Worm (Caenorhabditis elegans) whole organism, L2 larva: ENCODE measurements around the gene Y73C8B.3.

Experiments
- ZK546.5 ChIP-seq: sonication (generic microtip); optimal IDR thresholded peaks from 2 replicates; lab custom pipeline; 2017; ENCODE audit warnings: missing biosample characterization, missing genetic modification characterization
- ama-1 ChIP-seq: fragments of 150-350 bp; optimal IDR thresholded peaks from 2 replicates; lab custom pipeline; 2018; ENCODE audit warnings: inconsistent platforms
- elt-1 ChIP-seq: fragments of 150-350 bp; optimal IDR thresholded peaks from 2 replicates; lab custom pipeline; 2014; ENCODE audit warnings: missing biosample characterization, missing genetic modification characterization
- lin-39 ChIP-seq: fragments of 150-350 bp; optimal IDR thresholded peaks from 2 replicates; lab custom pipeline; 2014; ENCODE audit warnings: missing biosample characterization, missing genetic modification reagents, missing genetic modification characterization
- mbf-1 ChIP-seq: sonication (generic microtip); optimal IDR thresholded peaks from 2 replicates; lab custom pipeline; 2017; ENCODE audit warnings: missing biosample characterization, missing genetic modification characterization
- nhr-237 ChIP-seq: fragments of 150-350 bp; optimal IDR thresholded peaks from 2 replicates; lab custom pipeline; 2014; ENCODE audit warnings: missing biosample characterization, missing genetic modification characterization
- nhr-25 ChIP-seq: fragments of 150-350 bp; sonication (generic microtip); optimal IDR thresholded peaks from 3 replicates; lab custom pipeline; 2014; ENCODE audit warnings: missing biosample characterization, missing genetic modification characterization
- skn-1 ChIP-seq: sonication (generic microtip); optimal IDR thresholded peaks from 2 replicates; lab custom pipeline; 2017; ENCODE audit warnings: missing biosample characterization, missing genetic modification characterization
- unc-39 ChIP-seq: fragments of 150-350 bp; optimal IDR thresholded peaks from 2 replicates; lab custom pipeline; 2014; ENCODE audit warnings: missing biosample characterization, missing genetic modification characterization

- TF ChIP-seq nhr-237 (tag; lab: Kevin White, UChicago) (no peak), nhr-25 (no peak), ama-1 (lab: Kevin White, UChicago) (no peak), unc-39 (tag; lab: Kevin White, UChicago) (no peak), ZK546.5 (tag; lab: Kevin White, UChicago) (no peak), lin-39 (tag; lab: Kevin White, UChicago) (no peak), skn-1 (no peak), elt-1 (tag; lab: Kevin White, UChicago) (no peak), mbf-1 (no peak)
Observed at ce11 chrV:3230597-3230996, 37.6 kb upstream of the Y73C8B.3 start, which contains the start of gene K08D9.10.
